Fruit fly (Drosophila melanogaster) whole organism, prepupa: ENCODE results near the gene hep.

ENCODE experiments used
- CG10631 ChIP-seq: fragments of 200-800 bp; sonication (Bioruptor generic); optimal IDR thresholded peaks from 2 replicates; lab custom pipeline; 2016; ENCODE audit warnings: missing biosample characterization, missing genetic modification characterization
- CG10669 ChIP-seq: fragments of 200-800 bp; sonication (Bioruptor generic); optimal IDR thresholded peaks from 3 replicates; lab custom pipeline; 2018; ENCODE audit warnings: missing biosample characterization, mild to moderate bottlenecking, missing genetic modification characterization, moderate library complexity
- CG11294 ChIP-seq: fragments of 200-800 bp; sonication (Bioruptor generic); IDR thresholded peaks from 2 replicates; pipeline ENCODE4 v1.3.6; 2022; ENCODE audit warnings: missing biosample characterization, missing genetic modification characterization
- CG11902 ChIP-seq: fragments of 200-800 bp; sonication (Bioruptor generic); optimal IDR thresholded peaks from 3 replicates; lab custom pipeline; 2016; ENCODE audit warnings: missing biosample characterization, missing genetic modification characterization
- CG15336 ChIP-seq: fragments of 200-800 bp; sonication (Bioruptor generic); IDR thresholded peaks from 2 replicates; pipeline ENCODE4 v1.3.6; 2022; ENCODE audit warnings: missing biosample characterization, missing genetic modification characterization
- CG1621 ChIP-seq: fragments of 200-800 bp; sonication (Bioruptor generic); optimal IDR thresholded peaks from 3 replicates; lab custom pipeline; 2018; ENCODE audit warnings: missing biosample characterization, mild to moderate bottlenecking, missing genetic modification characterization
- CG3032 ChIP-seq: fragments of 200-800 bp; optimal IDR thresholded peaks from 2 replicates; lab custom pipeline; 2019; ENCODE audit warnings: missing biosample characterization, mild to moderate bottlenecking, missing genetic modification characterization, moderate library complexity
- CG3919 ChIP-seq: fragments of 200-800 bp; sonication (Bioruptor generic); optimal IDR thresholded peaks from 3 replicates; lab custom pipeline; 2016; ENCODE audit warnings: missing biosample characterization, missing genetic modification characterization
- CG4318 ChIP-seq: fragments of 200-800 bp; sonication (Bioruptor generic); optimal IDR thresholded peaks from 3 replicates; lab custom pipeline; 2017; ENCODE audit warnings: missing biosample characterization, mild to moderate bottlenecking, missing genetic modification characterization
- CG6163 ChIP-seq: fragments of 200-800 bp; sonication (Bioruptor generic); IDR thresholded peaks from 3 replicates; pipeline ENCODE4 v1.3.6; 2022; ENCODE audit warnings: missing biosample characterization, missing genetic modification characterization
- CG6276 ChIP-seq: fragments of 200-800 bp; sonication (Bioruptor generic); optimal IDR thresholded peaks from 2 replicates; lab custom pipeline; 2017; ENCODE audit warnings: missing biosample characterization, mild to moderate bottlenecking, missing genetic modification characterization
- CG6792 ChIP-seq: fragments of 200-800 bp; sonication (Bioruptor generic); optimal IDR thresholded peaks from 3 replicates; lab custom pipeline; 2016; ENCODE audit warnings: missing biosample characterization, missing genetic modification characterization
- CG6854 ChIP-seq: fragments of 200-800 bp; sonication (Bioruptor generic); optimal IDR thresholded peaks from 2 replicates; lab custom pipeline; 2017; ENCODE audit warnings: missing biosample characterization, mild to moderate bottlenecking, missing genetic modification characterization
- CG8119 ChIP-seq: fragments of 200-800 bp; sonication (Bioruptor generic); IDR thresholded peaks from 3 replicates; pipeline ENCODE4 v1.3.6; 2022; ENCODE audit warnings: missing biosample characterization, missing genetic modification characterization
- CG8319 ChIP-seq: fragments of 200-800 bp; sonication (Bioruptor generic); optimal IDR thresholded peaks from 3 replicates; lab custom pipeline; 2016; ENCODE audit warnings: missing biosample characterization, missing genetic modification characterization
- CG8632 ChIP-seq: fragments of 200-800 bp; sonication (Bioruptor generic); optimal IDR thresholded peaks from 3 replicates; lab custom pipeline; 2016; ENCODE audit warnings: missing biosample characterization, missing genetic modification characterization
- CG9139 ChIP-seq: fragments of 200-800 bp; sonication (Bioruptor generic); optimal IDR thresholded peaks from 3 replicates; lab custom pipeline; 2017; ENCODE audit warnings: missing biosample characterization, mild to moderate bottlenecking, missing genetic modification characterization
- Eip75B ChIP-seq: fragments of 200-800 bp; sonication (Bioruptor generic); optimal IDR thresholded peaks from 3 replicates; lab custom pipeline; 2016; ENCODE audit warnings: missing biosample characterization, missing genetic modification characterization
- Eip93F ChIP-seq: fragments of 200-800 bp; sonication (Bioruptor generic); optimal IDR thresholded peaks from 2 replicates; lab custom pipeline; 2016; ENCODE audit warnings: missing biosample characterization, mild to moderate bottlenecking, missing genetic modification characterization
- Ets21C ChIP-seq: fragments of 200-800 bp; sonication (Bioruptor generic); optimal IDR thresholded peaks from 3 replicates; lab custom pipeline; 2016; ENCODE audit warnings: missing biosample characterization, missing genetic modification characterization
- Ets96B ChIP-seq: fragments of 200-800 bp; optimal IDR thresholded peaks from 2 replicates; lab custom pipeline; 2019; ENCODE audit warnings: missing biosample characterization, mild to moderate bottlenecking, missing genetic modification characterization, moderate library complexity
- Hr38 ChIP-seq: sonication (Bioruptor generic); optimal IDR thresholded peaks from 2 replicates; lab custom pipeline; 2016; ENCODE audit warnings: missing biosample characterization, missing genetic modification characterization
- Hr39 ChIP-seq: fragments of 200-800 bp; sonication (Bioruptor generic); optimal IDR thresholded peaks from 2 replicates; lab custom pipeline; 2016; ENCODE audit warnings: missing biosample characterization, missing genetic modification characterization
- Hr4 ChIP-seq: fragments of 200-800 bp; sonication (Bioruptor generic); optimal IDR thresholded peaks from 3 replicates; lab custom pipeline; 2016; ENCODE audit warnings: missing biosample characterization, missing genetic modification characterization
- OdsH ChIP-seq: fragments of 200-800 bp; sonication (Bioruptor generic); optimal IDR thresholded peaks from 3 replicates; lab custom pipeline; 2016; ENCODE audit warnings: missing biosample characterization, missing genetic modification characterization
- Smox ChIP-seq: fragments of 200-800 bp; sonication (Bioruptor generic); optimal IDR thresholded peaks from 3 replicates; lab custom pipeline; 2016; ENCODE audit warnings: missing biosample characterization, missing genetic modification characterization
- Sox102F ChIP-seq: fragments of 200-800 bp; sonication (Bioruptor generic); optimal IDR thresholded peaks from 2 replicates; lab custom pipeline; 2016; ENCODE audit warnings: missing biosample characterization, mild to moderate bottlenecking, missing genetic modification characterization
- Sox14 ChIP-seq: fragments of 200-800 bp; sonication (Bioruptor generic); optimal IDR thresholded peaks from 3 replicates; lab custom pipeline; 2016; ENCODE audit warnings: missing biosample characterization, missing genetic modification characterization
- Sox15 ChIP-seq: fragments of 200-800 bp; sonication (Bioruptor generic); optimal IDR thresholded peaks from 3 replicates; lab custom pipeline; 2016; ENCODE audit warnings: missing biosample characterization, missing genetic modification characterization
- acj6 ChIP-seq: fragments of 200-800 bp; sonication (Bioruptor generic); optimal IDR thresholded peaks from 3 replicates; lab custom pipeline; 2016; ENCODE audit warnings: missing biosample characterization, missing genetic modification characterization
- cyc ChIP-seq: fragments of 200-800 bp; sonication (Bioruptor generic); optimal IDR thresholded peaks from 3 replicates; lab custom pipeline; 2016; ENCODE audit warnings: missing biosample characterization, missing genetic modification characterization
- dac ChIP-seq: fragments of 200-800 bp; sonication (Bioruptor generic); optimal IDR thresholded peaks from 2 replicates; lab custom pipeline; 2017; ENCODE audit warnings: missing biosample characterization, mild to moderate bottlenecking, missing genetic modification characterization
- dsx ChIP-seq: fragments of 200-800 bp; optimal IDR thresholded peaks from 3 replicates; lab custom pipeline; 2019; ENCODE audit warnings: missing biosample characterization, mild to moderate bottlenecking, missing genetic modification characterization, moderate library complexity; ENCODE audit not compliant: poor library complexity, severe bottlenecking
- esn ChIP-seq: fragments of 200-800 bp; sonication (Bioruptor generic); optimal IDR thresholded peaks from 2 replicates; lab custom pipeline; 2016; ENCODE audit warnings: missing biosample characterization, mild to moderate bottlenecking, missing genetic modification characterization, moderate library complexity
- fd59A ChIP-seq: fragments of 200-800 bp; sonication (Bioruptor generic); optimal IDR thresholded peaks from 2 replicates; lab custom pipeline; 2017; ENCODE audit warnings: missing biosample characterization, mild to moderate bottlenecking, missing genetic modification characterization, missing genetic modification reagents
- lz ChIP-seq: fragments of 200-800 bp; sonication (Bioruptor generic); optimal IDR thresholded peaks from 3 replicates; lab custom pipeline; 2016; ENCODE audit warnings: missing biosample characterization, missing genetic modification characterization
- net ChIP-seq: fragments of 200-800 bp; sonication (Bioruptor generic); optimal IDR thresholded peaks from 3 replicates; lab custom pipeline; 2016; ENCODE audit warnings: missing biosample characterization, missing genetic modification characterization
- pdm3 ChIP-seq: fragments of 200-800 bp; sonication (Bioruptor generic); optimal IDR thresholded peaks from 3 replicates; lab custom pipeline; 2016; ENCODE audit warnings: missing biosample characterization, missing genetic modification characterization
- salr ChIP-seq, 2 experiments: fragments of 200-800 bp; sonication (Bioruptor generic); optimal IDR thresholded peaks; 3 replicates each; lab custom pipeline; 2016 to 2018; ENCODE audit warnings: missing biosample characterization in 2 of 2, missing genetic modification characterization in 2 of 2, mild to moderate bottlenecking in 1 of 2
- spab ChIP-seq: fragments of 200-800 bp; sonication (Bioruptor generic); optimal IDR thresholded peaks from 2 replicates; lab custom pipeline; 2017; ENCODE audit warnings: missing biosample characterization, mild to moderate bottlenecking, missing genetic modification characterization, missing genetic modification reagents
- ss ChIP-seq, 2 experiments: fragments of 200-800 bp; sonication (Bioruptor generic); optimal IDR thresholded peaks; 2 replicates in 1 of 2; 3 replicates in 1 of 2; lab custom pipeline; 2017 to 2018; ENCODE audit warnings: mild to moderate bottlenecking in 2 of 2, missing biosample characterization in 2 of 2, missing genetic modification characterization in 2 of 2, moderate library complexity in 1 of 2
- svp ChIP-seq: fragments of 200-800 bp; sonication (Bioruptor generic); peaks from one replicate; lab custom pipeline; 2016; ENCODE audit warnings: missing biosample characterization, missing genetic modification characterization
- topi ChIP-seq: fragments of 200-800 bp; sonication (Bioruptor generic); optimal IDR thresholded peaks from 3 replicates; lab custom pipeline; 2016; ENCODE audit warnings: missing biosample characterization, missing genetic modification characterization
- vri ChIP-seq: fragments of 200-800 bp; sonication (Bioruptor generic); optimal IDR thresholded peaks from 3 replicates; lab custom pipeline; 2016; ENCODE audit warnings: missing biosample characterization, mild to moderate bottlenecking, missing genetic modification characterization

hep gene

DNA sequence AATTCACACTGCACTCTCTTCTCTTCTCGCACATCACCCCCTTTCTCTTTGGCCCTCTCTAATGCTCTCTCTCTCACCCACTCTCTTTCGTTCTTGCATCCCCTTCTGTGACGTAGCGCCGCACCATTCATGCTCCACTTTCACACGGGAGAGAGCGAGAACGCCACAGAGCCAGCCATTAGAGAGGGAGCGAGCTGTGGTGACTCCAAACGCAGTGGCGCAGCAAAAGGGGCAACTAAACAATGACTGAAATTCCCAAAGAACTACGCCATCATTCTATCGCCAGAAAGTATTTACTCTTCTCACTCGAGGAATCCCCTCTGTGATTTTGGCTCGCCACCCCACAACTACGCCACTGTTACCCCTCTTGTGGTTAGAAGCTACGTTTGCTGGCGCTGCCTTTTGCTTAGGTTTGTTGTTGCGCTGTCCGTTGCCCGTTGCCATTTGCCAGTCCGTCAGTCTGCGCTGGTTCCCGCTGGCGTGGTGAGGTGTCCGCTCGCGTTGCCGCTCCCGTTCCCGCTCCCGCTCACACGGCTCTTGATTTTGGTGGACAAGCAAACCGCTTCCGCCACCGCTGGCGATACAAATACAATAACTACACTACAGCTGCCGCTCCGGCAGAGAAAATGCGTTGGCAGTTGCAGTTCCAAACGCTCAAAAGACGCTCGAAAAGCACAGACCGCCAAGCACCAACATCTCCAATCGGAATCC lies 41.0 kb upstream of the hep start (continued):
- TF ChIP-seq ss (GFP tag; optimal IDR thresholded peaks at IDR 0.05; lab: Kevin White, UChicago) (peak; percentile 80 to 88), CG3032 (peak; percentile 88), Hr38 (GFP tag; lab: Kevin White, UChicago) (peak; percentile 97), Sox14 (peak; percentile 99), salr (GFP tag; optimal IDR thresholded peaks at IDR 0.05; lab: Kevin White, UChicago) (peak; percentile 91 to 96), esn (GFP tag; lab: Kevin White, UChicago) (peak; percentile 99), Eip75B (GFP tag; lab: Kevin White, UChicago) (peak; percentile 97), lz (GFP tag; lab: Kevin White, UChicago) (peak; percentile 99), CG11294 (GFP tag; lab: Robert Waterston, UW) (peak; percentile 99), cyc (GFP tag; lab: Kevin White, UChicago) (peak; percentile 99), CG11902 (GFP tag; lab: Kevin White, UChicago) (peak; percentile 97), CG8632 (GFP tag; lab: Kevin White, UChicago) (peak; percentile 94), CG6854 (GFP tag; lab: Kevin White, UChicago) (peak; percentile 97), CG10631 (GFP tag; lab: Kevin White, UChicago) (peak; percentile 98), Eip93F (GFP tag; lab: Kevin White, UChicago) (peak; percentile 95), spab (GFP tag; lab: Kevin White, UChicago) (peak; percentile 88), CG6276 (GFP tag; lab: Kevin White, UChicago) (peak; percentile 99), dac (peak; percentile 99), topi (GFP tag; lab: Kevin White, UChicago) (peak; percentile 98), CG6792 (GFP tag; lab: Kevin White, UChicago) (peak; percentile 98), CG10669 (GFP tag; lab: Kevin White, UChicago) (peak; percentile 90), CG9139 (GFP tag; lab: Kevin White, UChicago) (peak; percentile 76), CG4318 (GFP tag; lab: Kevin White, UChicago) (peak; percentile 99), vri (GFP tag; lab: Kevin White, UChicago) (peak; percentile 98), svp (GFP tag; lab: Kevin White, UChicago) (peak; percentile 99), pdm3 (GFP tag; lab: Kevin White, UChicago) (peak; percentile 99), acj6 (peak; percentile 98), OdsH (peak; percentile 99), fd59A (GFP tag; lab: Kevin White, UChicago) (peak; percentile 91)

DNA sequence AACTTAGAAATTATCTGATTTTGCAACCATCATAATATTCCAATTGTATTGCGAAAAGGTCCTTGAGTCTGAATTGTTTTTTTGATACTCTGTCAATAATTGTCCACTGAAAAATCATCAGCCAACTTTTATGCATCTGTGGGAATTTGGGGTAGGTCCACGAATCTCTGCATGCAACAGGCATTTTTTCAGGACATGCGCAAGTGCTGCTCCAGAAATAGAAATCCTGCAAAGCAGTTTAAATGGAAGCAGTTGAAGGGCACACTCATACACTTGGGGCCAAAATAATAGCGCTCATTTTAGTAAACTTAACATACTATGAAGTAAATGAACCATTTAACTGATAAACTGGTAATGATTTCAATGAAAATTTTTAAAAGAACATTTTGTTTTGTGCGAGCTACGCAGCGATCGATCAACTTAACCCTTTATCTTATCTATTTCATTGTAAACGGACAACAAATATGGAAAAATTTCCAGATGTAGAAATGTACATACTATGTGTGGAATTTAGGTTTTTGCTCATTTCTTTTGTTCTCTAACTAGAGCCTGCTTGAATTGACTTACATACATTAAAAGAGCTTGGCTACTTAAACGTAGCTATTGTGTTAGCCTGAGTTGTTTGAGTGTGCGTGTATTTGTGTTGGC lies 40.1 kb upstream of the hep start:
- TF ChIP-seq OdsH (peak; percentile 55), CG10669 (GFP tag; lab: Kevin White, UChicago) (peak; percentile 64), lz (GFP tag; lab: Kevin White, UChicago) (peak; percentile 32), Sox102F (peak; percentile 43), Ets96B (tag; lab: Kevin White, UChicago) (peak; percentile 65), CG6163 (GFP tag; lab: Robert Waterston, UW) (0 out of 3 replicates have a peak, but pooled peaks have one; percentile 38), CG8119 (peak; percentile 66), CG8632 (GFP tag; lab: Kevin White, UChicago) (peak; percentile 58), Hr4 (peak; percentile 70), Ets21C (GFP tag; lab: Kevin White, UChicago) (peak; percentile 2), CG9139 (GFP tag; lab: Kevin White, UChicago) (peak; percentile 45), esn (GFP tag; lab: Kevin White, UChicago) (peak; percentile 55), Hr39 (GFP tag; lab: Kevin White, UChicago) (peak; percentile 38), CG1621 (tag; lab: Kevin White, UChicago) (peak; percentile 46), Hr38 (GFP tag; lab: Kevin White, UChicago) (no peak), spab (GFP tag; lab: Kevin White, UChicago) (peak; percentile 52), CG8319 (GFP tag; lab: Kevin White, UChicago) (no peak), salr (GFP tag; optimal IDR thresholded peaks at IDR 0.05; lab: Kevin White, UChicago) (peak in 1 of 2 experiments; percentile 26), CG10631 (GFP tag; lab: Kevin White, UChicago) (peak; percentile 49), CG6792 (GFP tag; lab: Kevin White, UChicago) (peak; percentile 47), CG6276 (GFP tag; lab: Kevin White, UChicago) (peak; percentile 70), Sox15 (peak; percentile 13), CG15336 (GFP tag; lab: Robert Waterston, UW) (peak; percentile 68), ss (GFP tag; optimal IDR thresholded peaks at IDR 0.05; lab: Kevin White, UChicago) (peak; percentile 11 to 55), Smox (GFP tag; lab: Kevin White, UChicago) (peak; percentile 37), dsx (GFP tag; lab: Kevin White, UChicago) (peak; percentile 44), CG3032 (peak; percentile 63), net (GFP tag; lab: Kevin White, UChicago) (peak; percentile 34), dac (peak; percentile 35), CG11294 (GFP tag; lab: Robert Waterston, UW) (no peak), CG3919 (peak; percentile 39), Sox14 (peak; percentile 63), CG6854 (GFP tag; lab: Kevin White, UChicago) (no peak)
